Worm (Caenorhabditis elegans) whole organism, late embryonic: Measurements from ENCODE around the gene F41H10.5.

Experiments used
- ceh-14 ChIP-seq: sonication (generic microtip); optimal IDR thresholded peaks from 2 replicates; lab custom pipeline; 2016; ENCODE audit warnings: missing genotype, missing genetic modification characterization, missing compliant biosample characterization
- ceh-34 ChIP-seq: sonication (generic microtip); optimal IDR thresholded peaks from 2 replicates; lab custom pipeline; 2016; ENCODE audit warnings: mild to moderate bottlenecking, missing genetic modification characterization, missing compliant biosample characterization
- che-1 ChIP-seq: sonication (generic microtip); optimal IDR thresholded peaks from 2 replicates; lab custom pipeline; 2016; ENCODE audit warnings: mild to moderate bottlenecking, missing genetic modification characterization, missing compliant biosample characterization
- lin-11 ChIP-seq: fragments of 200-800 bp; sonication (Bioruptor generic); optimal IDR thresholded peaks from 2 replicates; lab custom pipeline; 2018; ENCODE audit warnings: mild to moderate bottlenecking, missing genetic modification characterization, missing compliant biosample characterization
- nhr-11 ChIP-seq: fragments of 150-350 bp; optimal IDR thresholded peaks from 2 replicates; lab custom pipeline; 2014; ENCODE audit warnings: missing biosample characterization, missing genetic modification characterization
- nhr-232 ChIP-seq: sonication (generic microtip); optimal IDR thresholded peaks from 2 replicates; lab custom pipeline; 2016; ENCODE audit warnings: missing genetic modification characterization, missing compliant biosample characterization
- pha-4 ChIP-seq: fragments of 150-350 bp; optimal IDR thresholded peaks from 2 replicates; lab custom pipeline; 2018; ENCODE audit warnings: missing biosample characterization, missing genetic modification reagents, missing genetic modification characterization
- sox-2 ChIP-seq: fragments of 200-800 bp; sonication (Bioruptor generic); IDR thresholded peaks from 2 replicates; pipeline ENCODE4 v1.3.6; 2022; ENCODE audit warnings: missing genetic modification reagents, missing genetic modification characterization, missing compliant biosample characterization
- unc-55 ChIP-seq: sonication (generic microtip); optimal IDR thresholded peaks from 2 replicates; lab custom pipeline; 2017; ENCODE audit warnings: missing biosample characterization, missing genetic modification reagents, missing genetic modification characterization

ce11 chrIV:5367899-5368298, 7.2 kb downstream of the F41H10.5 start:
- TF ChIP-seq che-1 (tag; lab: Kevin White, UChicago) (no peak), sox-2 (no peak), pha-4 (no peak), ceh-34 (tag; lab: Kevin White, UChicago) (no peak), ceh-14 (no peak), unc-55 (GFP tag; lab: Kevin White, UChicago) (no peak), nhr-11 (tag; lab: Kevin White, UChicago) (no peak), lin-11 (tag; lab: Kevin White, UChicago) (no peak), nhr-232 (tag; lab: Kevin White, UChicago) (no peak)
